Worm (Caenorhabditis elegans) whole organism, L2 larva: ENCODE results near the gene T14E8.2.

ENCODE experiments used
- F13H6.1 ChIP-seq: sonication (generic microtip); optimal IDR thresholded peaks from 2 replicates; lab custom pipeline; 2016; ENCODE audit warnings: missing genetic modification characterization, missing compliant biosample characterization
- R02D3.7 ChIP-seq: fragments of 150-350 bp; optimal IDR thresholded peaks from 2 replicates; lab custom pipeline; 2014; ENCODE audit warnings: missing biosample characterization, missing genetic modification characterization
- ama-1 ChIP-seq: fragments of 150-350 bp; optimal IDR thresholded peaks from 2 replicates; lab custom pipeline; 2018; ENCODE audit warnings: inconsistent platforms
- ceh-82 ChIP-seq: fragments of 150-350 bp; optimal IDR thresholded peaks from 2 replicates; lab custom pipeline; 2014; ENCODE audit warnings: missing biosample characterization, missing genetic modification characterization
- egl-27 ChIP-seq: sonication (generic microtip); optimal IDR thresholded peaks from 3 replicates; lab custom pipeline; 2017; ENCODE audit warnings: missing biosample characterization, missing genetic modification reagents, missing genetic modification characterization
- fos-1 ChIP-seq: fragments of 150-350 bp; optimal IDR thresholded peaks from 2 replicates; lab custom pipeline; 2014; ENCODE audit warnings: missing biosample characterization, missing genetic modification characterization
- lin-11 ChIP-seq: fragments of 150-350 bp; sonication (generic microtip); optimal IDR thresholded peaks from 2 replicates; lab custom pipeline; 2014; ENCODE audit warnings: missing biosample characterization, missing genetic modification characterization, inconsistent platforms, mixed read lengths
- lin-13 ChIP-seq: fragments of 150-350 bp; optimal IDR thresholded peaks from 2 replicates; lab custom pipeline; 2014; ENCODE audit warnings: missing biosample characterization, missing genetic modification reagents, missing genetic modification characterization
- nhr-129 ChIP-seq: fragments of 150-350 bp; optimal IDR thresholded peaks from 2 replicates; lab custom pipeline; 2014; ENCODE audit warnings: missing biosample characterization, missing genetic modification characterization
- snpc-4 ChIP-seq: fragments of 150-350 bp; optimal IDR thresholded peaks from 2 replicates; lab custom pipeline; 2014; ENCODE audit warnings: missing biosample characterization, missing genetic modification characterization
- unc-55 ChIP-seq: fragments of 150-350 bp; sonication (generic microtip); optimal IDR thresholded peaks from 3 replicates; lab custom pipeline; 2014; ENCODE audit warnings: missing biosample characterization, missing genetic modification reagents, missing genetic modification characterization
- unc-62 ChIP-seq: fragments of 150-350 bp; optimal IDR thresholded peaks from 2 replicates; lab custom pipeline; 2014; ENCODE audit warnings: missing biosample characterization, missing genetic modification reagents, missing genetic modification characterization
- ztf-11 ChIP-seq: sonication (generic microtip); optimal IDR thresholded peaks from 2 replicates; lab custom pipeline; 2017; ENCODE audit warnings: missing biosample characterization, missing genetic modification characterization
- ztf-4 ChIP-seq: fragments of 150-350 bp; optimal IDR thresholded peaks from 2 replicates; lab custom pipeline; 2014; ENCODE audit warnings: missing biosample characterization, missing genetic modification characterization

- TF ChIP-seq fos-1 (tag; lab: Kevin White, UChicago) (peak; percentile 57), snpc-4 (tag; lab: Kevin White, UChicago) (no peak), ama-1 (lab: Kevin White, UChicago) (no peak), R02D3.7 (tag; lab: Kevin White, UChicago) (no peak), lin-13 (GFP tag; lab: Kevin White, UChicago) (no peak), F13H6.1 (tag; lab: Kevin White, UChicago) (peak; percentile 3), ztf-11 (tag; lab: Kevin White, UChicago) (no peak), egl-27 (tag; lab: Kevin White, UChicago) (no peak), ceh-82 (tag; lab: Kevin White, UChicago) (no peak), nhr-129 (tag; lab: Kevin White, UChicago) (peak; percentile 54), unc-55 (GFP tag; lab: Kevin White, UChicago) (no peak), ztf-4 (tag; lab: Kevin White, UChicago) (no peak), lin-11 (tag; lab: Kevin White, UChicago) (no peak), unc-62 (no peak)
These were observed 25.6 kb upstream of the T14E8.2 start for ce11 chrX:6517025-6517770.
